Worm (Caenorhabditis elegans): ENCODE measurements around the gene moc-3.

Gene moc-3

ce11 chrIV:8157161-8157560 is 26.8 kb downstream of the moc-3 start, which contains the start of gene B0218.5:
Gene B0218.5 (minus strand): TSS chrIV:8157261.
- TF ChIP-seq B0310.2 (tag; optimal IDR thresholded peaks at IDR 0.05) (no peak), ets-7 (tag; optimal IDR thresholded peaks at IDR 0.05) (no peak), ceh-36 (tag; optimal IDR thresholded peaks at IDR 0.05) (no peak), aly-1 (tag; optimal IDR thresholded peaks at IDR 0.05) (no peak), hmg-4 (GFP tag; optimal IDR thresholded peaks at IDR 0.05) (no peak), tra-4 (tag; optimal IDR thresholded peaks at IDR 0.05) (no peak), tbx-11 (GFP tag; IDR thresholded peaks at IDR 0.05) (no peak), sea-1 (GFP tag; conservative IDR thresholded peaks at IDR 0.05) (no peak), tbx-37 (GFP tag; conservative IDR thresholded peaks at IDR 0.05) (no peak), pes-1 (GFP tag; IDR thresholded peaks at IDR 0.05) (no peak), F13C5.2 (tag; optimal IDR thresholded peaks at IDR 0.05) (no peak), hmbx-1 (tag; optimal IDR thresholded peaks at IDR 0.05) (no peak), scrt-1 (GFP tag; IDR thresholded peaks at IDR 0.05) (no peak), ceh-13 (GFP tag; optimal IDR thresholded peaks at IDR 0.05) (no peak), hnd-1 (tag; optimal IDR thresholded peaks at IDR 0.05) (no peak), ama-1 (optimal IDR thresholded peaks at IDR 0.05) (no peak), flt-1 (GFP tag; IDR thresholded peaks at IDR 0.05) (no peak)

- TF ChIP-seq scrt-1 (GFP tag; IDR thresholded peaks at IDR 0.05) (no peak), F13C5.2 (tag; optimal IDR thresholded peaks at IDR 0.05) (no peak), tbx-37 (GFP tag; conservative IDR thresholded peaks at IDR 0.05) (no peak), ets-7 (tag; optimal IDR thresholded peaks at IDR 0.05) (no peak), tra-4 (tag; optimal IDR thresholded peaks at IDR 0.05) (no peak), B0310.2 (tag; optimal IDR thresholded peaks at IDR 0.05) (no peak), ceh-13 (GFP tag; optimal IDR thresholded peaks at IDR 0.05) (no peak), hnd-1 (tag; optimal IDR thresholded peaks at IDR 0.05) (no peak), hmg-4 (GFP tag; optimal IDR thresholded peaks at IDR 0.05) (no peak), sea-1 (GFP tag; conservative IDR thresholded peaks at IDR 0.05) (no peak), tbx-11 (GFP tag; IDR thresholded peaks at IDR 0.05) (no peak), flt-1 (GFP tag; IDR thresholded peaks at IDR 0.05) (no peak), ceh-36 (tag; optimal IDR thresholded peaks at IDR 0.05) (no peak), hmbx-1 (tag; optimal IDR thresholded peaks at IDR 0.05) (no peak)
Observed at ce11 chrIV:8159087-8159486, 28.7 kb downstream of the moc-3 start, which contains the start of gene faah-1. Gene faah-1 (plus strand): TSS chrIV:8159387.

- TF ChIP-seq ceh-13 (GFP tag; optimal IDR thresholded peaks at IDR 0.05) (no peak), B0310.2 (tag; optimal IDR thresholded peaks at IDR 0.05) (no peak), pes-1 (GFP tag; IDR thresholded peaks at IDR 0.05) (no peak), ets-7 (tag; optimal IDR thresholded peaks at IDR 0.05) (no peak), hnd-1 (tag; optimal IDR thresholded peaks at IDR 0.05) (no peak), sea-1 (GFP tag; conservative IDR thresholded peaks at IDR 0.05) (no peak), hmg-4 (GFP tag; optimal IDR thresholded peaks at IDR 0.05) (no peak), tra-4 (tag; optimal IDR thresholded peaks at IDR 0.05) (no peak), ama-1 (optimal IDR thresholded peaks at IDR 0.05) (no peak), aly-1 (tag; optimal IDR thresholded peaks at IDR 0.05) (no peak)
Observed at ce11 chrIV:8159995-8160394, 29.6 kb downstream of the moc-3 start.

ce11 chrIV:8161774-8162173 is 31.4 kb downstream of the moc-3 start:
- no peak for TF ChIP-seq F13C5.2 (tag; optimal IDR thresholded peaks at IDR 0.05)
- TF ChIP-seq scrt-1 (GFP tag; IDR thresholded peaks at IDR 0.05): no peak
- no peak for TF ChIP-seq flt-1 (GFP tag; IDR thresholded peaks at IDR 0.05)
- TF ChIP-seq hnd-1 (tag; optimal IDR thresholded peaks at IDR 0.05): no peak
- TF ChIP-seq tbx-11 (GFP tag; IDR thresholded peaks at IDR 0.05): no peak
- TF ChIP-seq hmg-4 (GFP tag; optimal IDR thresholded peaks at IDR 0.05): no peak
- TF ChIP-seq aly-1 (tag; optimal IDR thresholded peaks at IDR 0.05): no peak
- no peak for TF ChIP-seq B0310.2 (tag; optimal IDR thresholded peaks at IDR 0.05)
- TF ChIP-seq ets-7 (tag; optimal IDR thresholded peaks at IDR 0.05): no peak
- no peak for TF ChIP-seq sea-1 (GFP tag; conservative IDR thresholded peaks at IDR 0.05)
- no peak for TF ChIP-seq pes-1 (GFP tag; IDR thresholded peaks at IDR 0.05)
- TF ChIP-seq ama-1 (optimal IDR thresholded peaks at IDR 0.05): no peak
- no peak for TF ChIP-seq tra-4 (tag; optimal IDR thresholded peaks at IDR 0.05)
- no peak for TF ChIP-seq tbx-37 (GFP tag; conservative IDR thresholded peaks at IDR 0.05)

- no peak for TF ChIP-seq hnd-1 (tag; optimal IDR thresholded peaks at IDR 0.05)
- no peak for TF ChIP-seq tbx-37 (GFP tag; conservative IDR thresholded peaks at IDR 0.05)
Observed at ce11 chrIV:8163687-8164086, 33.3 kb downstream of the moc-3 start, which contains the start of gene clec-51. Gene clec-51 (minus strand): TSS chrIV:8163800.

- TF ChIP-seq pes-1 (GFP tag; IDR thresholded peaks at IDR 0.05): no peak
- no peak for TF ChIP-seq tbx-11 (GFP tag; IDR thresholded peaks at IDR 0.05)
- no peak for TF ChIP-seq tra-4 (tag; optimal IDR thresholded peaks at IDR 0.05)
- TF ChIP-seq ceh-13 (GFP tag; optimal IDR thresholded peaks at IDR 0.05): no peak
- no peak for TF ChIP-seq B0310.2 (tag; optimal IDR thresholded peaks at IDR 0.05)
- TF ChIP-seq hmg-4 (GFP tag; optimal IDR thresholded peaks at IDR 0.05): no peak
- no peak for TF ChIP-seq hnd-1 (tag; optimal IDR thresholded peaks at IDR 0.05)
- no peak for TF ChIP-seq ama-1 (optimal IDR thresholded peaks at IDR 0.05)
- no peak for TF ChIP-seq aly-1 (tag; optimal IDR thresholded peaks at IDR 0.05)
- no peak for TF ChIP-seq F13C5.2 (tag; optimal IDR thresholded peaks at IDR 0.05)
- TF ChIP-seq sea-1 (GFP tag; conservative IDR thresholded peaks at IDR 0.05): no peak
- TF ChIP-seq scrt-1 (GFP tag; IDR thresholded peaks at IDR 0.05): no peak
Observed at ce11 chrIV:8164515-8164914, 34.2 kb downstream of the moc-3 start.

ce11 chrIV:8165950-8166349 is 35.6 kb downstream of the moc-3 start, which contains the start of gene B0218.7:
Gene B0218.7 (minus strand): TSS chrIV:8166050.
- no peak for TF ChIP-seq F13C5.2 (tag; optimal IDR thresholded peaks at IDR 0.05)
- TF ChIP-seq ceh-13 (GFP tag; optimal IDR thresholded peaks at IDR 0.05): no peak
- TF ChIP-seq tra-4 (tag; optimal IDR thresholded peaks at IDR 0.05): no peak
- TF ChIP-seq hmg-4 (GFP tag; optimal IDR thresholded peaks at IDR 0.05): no peak
- TF ChIP-seq hmbx-1 (tag; optimal IDR thresholded peaks at IDR 0.05): no peak
- TF ChIP-seq ceh-36 (tag; optimal IDR thresholded peaks at IDR 0.05): no peak
- no peak for TF ChIP-seq hnd-1 (tag; optimal IDR thresholded peaks at IDR 0.05)
- no peak for TF ChIP-seq ets-7 (tag; optimal IDR thresholded peaks at IDR 0.05)
- TF ChIP-seq B0310.2 (tag; optimal IDR thresholded peaks at IDR 0.05): no peak
- no peak for TF ChIP-seq aly-1 (tag; optimal IDR thresholded peaks at IDR 0.05)

ce11 chrIV:8168660-8169059 is 38.3 kb downstream of the moc-3 start, which contains the start of gene clec-52:
Gene clec-52 (minus strand): TSS chrIV:8168760.
- TF ChIP-seq hmg-4 (GFP tag; optimal IDR thresholded peaks at IDR 0.05): no peak
- TF ChIP-seq hmbx-1 (tag; optimal IDR thresholded peaks at IDR 0.05): no peak
- TF ChIP-seq tbx-11 (GFP tag; IDR thresholded peaks at IDR 0.05): no peak
